Worm (Caenorhabditis elegans): ENCODE data around the gene K04C1.5.

ce11 chrX:14297209-14297608 lies 49.4 kb downstream of the K04C1.5 start:
- TF ChIP-seq nfya-1 (tag; optimal IDR thresholded peaks at IDR 0.05) (peak; percentile 94), dve-1 (tag; optimal IDR thresholded peaks at IDR 0.05) (no peak), fkh-10 (GFP tag; optimal IDR thresholded peaks at IDR 0.05) (no peak), pqm-1 (tag; optimal IDR thresholded peaks at IDR 0.05) (no peak), pha-4 (tag; optimal IDR thresholded peaks at IDR 0.05) (no peak), Y22D7AL.16 (tag; optimal IDR thresholded peaks at IDR 0.05) (no peak), hlh-8 (tag; optimal IDR thresholded peaks at IDR 0.05) (no peak), dmd-4 (tag; optimal IDR thresholded peaks at IDR 0.05; ENCODE audit: borderline replicate concordance) (no peak), tbx-7 (tag; optimal IDR thresholded peaks at IDR 0.05) (no peak), nhr-232 (tag; optimal IDR thresholded peaks at IDR 0.05) (no peak)

All from whole organism, late embryonic.